Worm (Caenorhabditis elegans): ENCODE measurements around the gene F54C9.11.

The F54C9.11 gene

ce11 chrII:8583035-8583434 is 1.9 kb downstream of the F54C9.11 start:
- no peak for TF ChIP-seq ref-1 (GFP tag; conservative IDR thresholded peaks at IDR 0.05)
- TF ChIP-seq cog-1 (tag; optimal IDR thresholded peaks at IDR 0.05), result no peak
- TF ChIP-seq ztf-29 (GFP tag; IDR thresholded peaks at IDR 0.05), result no peak
- no peak for TF ChIP-seq med-1 (GFP tag; optimal IDR thresholded peaks at IDR 0.05; ENCODE audit: insufficient read depth)
- TF ChIP-seq T22C8.4 (GFP tag; IDR thresholded peaks at IDR 0.05), result no peak
- TF ChIP-seq ztf-23 (GFP tag; IDR thresholded peaks at IDR 0.05), result no peak
- no peak for TF ChIP-seq flt-1 (GFP tag; IDR thresholded peaks at IDR 0.05)
- TF ChIP-seq tab-1 (GFP tag; IDR thresholded peaks at IDR 0.05), result no peak
- no peak for TF ChIP-seq klf-2 (GFP tag; conservative IDR thresholded peaks at IDR 0.05)

DNA sequence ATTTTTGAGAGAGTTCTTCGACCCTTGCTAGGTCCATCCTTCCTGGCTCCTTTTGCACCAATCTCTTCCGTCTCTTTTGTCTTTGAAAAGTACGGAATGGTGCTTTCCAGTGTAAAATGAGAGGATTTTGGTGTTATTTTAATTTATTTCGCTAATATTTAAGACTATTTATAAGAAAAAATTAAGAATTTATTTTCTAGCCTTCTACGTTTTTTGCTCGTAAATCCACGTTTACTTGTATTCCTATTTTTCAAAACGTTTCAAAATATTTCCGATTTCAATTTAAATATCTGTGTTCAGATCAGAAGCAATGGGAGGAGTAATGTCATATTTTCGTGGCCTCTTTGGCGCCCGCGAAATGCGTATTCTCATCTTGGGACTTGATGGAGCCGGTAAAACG is 3.2 kb downstream of the F54C9.11 start, which contains the start of gene arl-1:
arl-1 (plus strand) TSS at position 301 of the 400 bp plus-strand sequence.
- no peak for TF ChIP-seq tab-1 (GFP tag; IDR thresholded peaks at IDR 0.05)

DNA sequence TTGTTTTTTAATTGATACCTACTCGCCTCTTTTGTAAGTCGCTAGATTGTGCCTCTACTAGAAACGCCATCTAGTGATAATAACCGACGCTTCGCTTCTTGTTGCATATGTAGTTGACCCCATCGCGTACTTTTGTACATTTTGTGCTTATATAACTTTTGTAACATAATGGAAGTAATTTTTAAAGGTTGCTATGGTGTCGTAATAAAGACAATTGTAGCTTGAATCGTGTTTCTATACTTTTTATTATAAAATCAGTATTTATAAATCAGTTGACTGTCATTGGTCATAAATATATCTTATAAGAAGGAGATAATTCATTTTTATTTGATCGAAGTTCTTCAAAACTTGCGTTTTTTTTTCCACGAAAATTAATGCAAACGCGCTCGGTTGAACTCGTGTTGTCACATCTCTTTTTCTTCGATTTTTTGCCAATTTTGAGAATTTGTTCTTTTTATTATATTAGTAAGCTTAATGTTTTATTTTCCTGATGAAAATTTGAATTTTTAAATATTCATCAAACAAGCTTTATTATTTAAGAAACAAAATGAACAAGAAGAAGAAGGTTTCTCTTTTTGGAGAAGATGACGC is 7.3 kb downstream of the F54C9.11 start, which contains the start of gene F54C9.9:
F54C9.9 (plus strand) TSS at position 541 of the 591 bp plus-strand sequence.
- TF ChIP-seq cog-1 (tag; optimal IDR thresholded peaks at IDR 0.05) (no peak), ztf-23 (GFP tag; IDR thresholded peaks at IDR 0.05) (no peak), tab-1 (GFP tag; IDR thresholded peaks at IDR 0.05) (no peak)

DNA sequence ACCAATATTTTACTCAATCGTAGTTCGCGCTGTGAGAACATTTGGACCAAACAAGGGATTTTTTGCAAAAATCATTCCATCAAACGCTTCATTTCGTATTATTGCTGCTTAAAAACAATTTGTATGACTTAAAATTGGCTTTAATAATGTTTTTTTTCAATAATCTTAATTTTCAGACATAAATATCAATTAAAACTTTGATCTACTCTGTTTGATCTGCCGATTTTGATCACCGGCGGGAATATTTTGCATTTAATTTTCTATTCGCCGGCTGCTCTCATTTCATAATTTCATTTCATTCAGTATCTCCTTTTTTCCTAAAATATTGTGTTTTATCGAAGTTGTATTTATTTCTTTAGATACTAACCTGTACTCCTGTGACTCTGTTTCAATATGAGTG is 9.7 kb downstream of the F54C9.11 start, which contains the start of gene puf-5:
puf-5 (plus strand) TSS at position 358 of the 400 bp plus-strand sequence.
- TF ChIP-seq T22C8.4 (GFP tag; IDR thresholded peaks at IDR 0.05) (no peak), ref-1 (GFP tag; conservative IDR thresholded peaks at IDR 0.05) (no peak), ztf-23 (GFP tag; IDR thresholded peaks at IDR 0.05) (no peak), klf-2 (GFP tag; conservative IDR thresholded peaks at IDR 0.05) (no peak), med-1 (GFP tag; optimal IDR thresholded peaks at IDR 0.05; ENCODE audit: insufficient read depth) (no peak), ztf-29 (GFP tag; IDR thresholded peaks at IDR 0.05) (no peak), cog-1 (tag; optimal IDR thresholded peaks at IDR 0.05) (no peak), tab-1 (GFP tag; IDR thresholded peaks at IDR 0.05) (no peak), flt-1 (GFP tag; IDR thresholded peaks at IDR 0.05) (no peak)

DNA sequence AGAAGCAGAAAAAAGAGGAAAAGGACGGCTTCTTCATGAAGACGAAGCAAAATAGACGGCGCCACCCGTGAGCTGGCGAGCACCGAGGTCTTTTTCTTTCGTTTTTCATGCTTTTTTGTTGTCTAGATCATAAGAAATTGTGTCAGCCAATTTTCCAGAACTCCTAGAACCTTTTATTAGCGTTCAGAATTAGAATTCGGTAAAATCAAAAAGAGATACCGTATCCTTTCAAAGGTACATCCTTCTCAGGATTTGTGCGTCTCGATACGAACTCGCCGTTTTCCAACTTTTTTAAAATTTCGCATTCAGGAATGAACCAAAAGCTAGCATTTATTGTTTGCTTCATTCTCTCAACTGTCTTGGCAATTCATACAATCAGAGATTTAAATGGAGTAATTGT is 11.8 kb downstream of the F54C9.11 start, which contains the start of gene F54C9.7:
F54C9.7 (plus strand) TSS at position 301 of the 400 bp plus-strand sequence.
- TF ChIP-seq ref-1 (GFP tag; conservative IDR thresholded peaks at IDR 0.05), result no peak
- TF ChIP-seq ztf-29 (GFP tag; IDR thresholded peaks at IDR 0.05), result no peak
- no peak for TF ChIP-seq cog-1 (tag; optimal IDR thresholded peaks at IDR 0.05)
- TF ChIP-seq ztf-23 (GFP tag; IDR thresholded peaks at IDR 0.05), result no peak
- no peak for TF ChIP-seq tab-1 (GFP tag; IDR thresholded peaks at IDR 0.05)
- no peak for TF ChIP-seq flt-1 (GFP tag; IDR thresholded peaks at IDR 0.05)

DNA sequence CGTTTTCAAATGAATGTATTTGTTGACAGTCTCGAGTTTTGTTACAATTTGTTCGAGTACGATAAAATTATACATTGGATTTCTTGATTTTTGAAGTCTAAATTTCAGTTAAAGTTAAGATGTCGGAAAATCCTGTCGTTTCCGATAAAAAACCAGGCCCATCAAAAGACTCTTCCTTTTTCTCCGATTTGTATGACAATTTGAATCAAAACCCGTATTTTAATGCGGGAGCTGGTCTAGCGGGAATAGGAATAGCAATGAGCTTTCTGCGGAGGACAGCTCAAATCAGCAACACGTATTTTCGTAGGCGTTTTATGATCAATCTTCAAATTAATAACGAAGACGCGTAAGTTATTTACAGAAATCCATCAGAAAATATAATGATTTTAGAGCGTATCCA is 13.9 kb downstream of the F54C9.11 start, which contains the start of gene bcs-1:
bcs-1 (plus strand) TSS at position 109 of the 400 bp plus-strand sequence.
- no peak for TF ChIP-seq cog-1 (tag; optimal IDR thresholded peaks at IDR 0.05)
- no peak for TF ChIP-seq med-1 (GFP tag; optimal IDR thresholded peaks at IDR 0.05; ENCODE audit: insufficient read depth)
- no peak for TF ChIP-seq ztf-23 (GFP tag; IDR thresholded peaks at IDR 0.05)
- TF ChIP-seq klf-2 (GFP tag; conservative IDR thresholded peaks at IDR 0.05), result no peak
- no peak for TF ChIP-seq tab-1 (GFP tag; IDR thresholded peaks at IDR 0.05)
- no peak for TF ChIP-seq ref-1 (GFP tag; conservative IDR thresholded peaks at IDR 0.05)
- TF ChIP-seq ztf-29 (GFP tag; IDR thresholded peaks at IDR 0.05), result no peak
- no peak for TF ChIP-seq flt-1 (GFP tag; IDR thresholded peaks at IDR 0.05)
- no peak for TF ChIP-seq T22C8.4 (GFP tag; IDR thresholded peaks at IDR 0.05)

ce11 chrII:8569038-8569977 is 15.6 kb downstream of the F54C9.11 start, which contains the start of the genes col-38 and rpl-5:
Gene col-38, minus strand, starts transcription at chrII:8569088.
Gene rpl-5, plus strand, starts transcription at chrII:8569927.
- TF ChIP-seq ztf-29 (GFP tag; IDR thresholded peaks at IDR 0.05) (no peak), T22C8.4 (GFP tag; IDR thresholded peaks at IDR 0.05) (no peak), klf-2 (GFP tag; conservative IDR thresholded peaks at IDR 0.05) (0 out of 2 replicates have a peak, but pooled peaks have one; percentile 9), flt-1 (GFP tag; IDR thresholded peaks at IDR 0.05) (peak; percentile 78), ztf-23 (GFP tag; IDR thresholded peaks at IDR 0.05) (peak; percentile 80), tab-1 (GFP tag; IDR thresholded peaks at IDR 0.05) (no peak; the same call in 1 of the 2 replicates), cog-1 (tag; optimal IDR thresholded peaks at IDR 0.05) (peak; percentile 64)

DNA sequence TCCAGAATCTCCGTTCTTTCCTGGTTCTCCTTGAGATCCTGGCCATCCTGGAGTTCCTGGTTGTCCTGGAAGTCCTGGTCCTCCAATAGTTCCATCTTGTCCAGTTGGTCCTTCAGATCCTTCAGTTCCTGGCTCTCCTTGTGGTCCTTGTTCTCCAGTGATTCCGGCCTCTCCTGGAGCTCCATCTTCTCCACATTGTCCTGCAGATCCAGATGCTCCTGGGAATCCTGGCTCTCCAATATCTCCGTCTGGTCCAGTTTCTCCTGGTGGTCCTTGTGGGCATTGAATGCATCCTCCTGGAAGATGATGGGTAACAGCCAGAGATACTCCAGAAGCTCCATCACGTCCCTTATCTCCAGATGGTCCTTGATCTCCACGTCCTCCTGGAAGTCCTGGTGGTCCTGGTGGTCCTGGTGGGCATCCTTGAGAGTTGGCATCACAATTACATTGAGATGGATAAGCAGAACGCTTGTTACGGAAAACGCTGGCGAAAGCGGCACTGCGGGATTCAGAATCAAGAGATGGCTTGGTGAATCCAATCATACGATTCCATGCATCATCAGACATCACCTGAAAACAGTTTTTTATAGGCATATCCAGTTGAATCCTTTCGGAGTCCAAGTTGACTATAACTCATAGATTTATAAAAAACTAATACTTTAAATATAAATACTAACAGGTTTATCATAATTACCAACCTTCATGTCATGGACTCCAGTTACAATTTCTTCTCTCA is 16.5 kb downstream of the F54C9.11 start:
- TF ChIP-seq ztf-23 (GFP tag; IDR thresholded peaks at IDR 0.05) (no peak), cog-1 (tag; optimal IDR thresholded peaks at IDR 0.05) (no peak), klf-2 (GFP tag; conservative IDR thresholded peaks at IDR 0.05) (no peak), tab-1 (GFP tag; IDR thresholded peaks at IDR 0.05) (no peak), T22C8.4 (GFP tag; IDR thresholded peaks at IDR 0.05) (no peak), ref-1 (GFP tag; conservative IDR thresholded peaks at IDR 0.05) (no peak), ztf-29 (GFP tag; IDR thresholded peaks at IDR 0.05) (no peak), med-1 (GFP tag; optimal IDR thresholded peaks at IDR 0.05; ENCODE audit: insufficient read depth) (no peak)

DNA sequence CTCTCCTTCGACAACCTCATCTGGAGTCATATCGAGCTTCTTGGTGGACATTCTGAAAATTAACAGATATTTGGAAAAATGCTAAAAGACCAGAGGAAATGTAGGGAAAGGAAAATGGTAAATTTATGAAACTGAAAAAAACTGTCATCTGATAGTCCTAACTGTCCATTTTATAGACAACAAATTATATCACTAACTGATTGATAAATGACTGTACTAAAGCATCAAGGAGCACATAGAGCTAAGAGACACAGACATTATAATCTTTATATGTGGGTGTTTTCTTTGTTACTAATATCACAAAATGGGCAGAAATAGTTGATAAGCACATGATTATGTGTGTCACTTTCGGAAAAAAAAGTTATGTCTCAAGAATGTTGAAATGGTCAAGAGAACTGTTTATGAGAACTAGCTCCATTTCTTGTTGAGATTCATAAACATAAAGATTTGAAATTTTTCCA is 18.1 kb downstream of the F54C9.11 start, which contains the start of gene F54C9.3:
F54C9.3 (minus strand) TSS at position 51 of the 461 bp plus-strand sequence.
- no peak for TF ChIP-seq flt-1 (GFP tag; IDR thresholded peaks at IDR 0.05)
- no peak for TF ChIP-seq T22C8.4 (GFP tag; IDR thresholded peaks at IDR 0.05)
- TF ChIP-seq tab-1 (GFP tag; IDR thresholded peaks at IDR 0.05), result no peak
- no peak for TF ChIP-seq klf-2 (GFP tag; conservative IDR thresholded peaks at IDR 0.05)

Data from whole organism, midembryonic.